Worm (Caenorhabditis elegans) whole organism, young adult: ENCODE data around the gene best-19.

ENCODE experiments used
- B0261.1 ChIP-seq: sonication (generic microtip); optimal IDR thresholded peaks from 2 replicates; lab custom pipeline; 2016; ENCODE audit warnings: mild to moderate bottlenecking, missing genetic modification characterization, moderate library complexity, missing compliant biosample characterization
- C06A6.2 ChIP-seq: fragments of 200-800 bp; sonication (Bioruptor generic); conservative IDR thresholded peaks from 2 replicates; pipeline ENCODE4 v1.3.6; 2022; ENCODE audit warnings: missing genetic modification characterization, missing compliant biosample characterization
- D2030.7 ChIP-seq: fragments of 200-800 bp; sonication (Bioruptor generic); IDR thresholded peaks from 2 replicates; pipeline ENCODE4 v1.3.6; 2022; ENCODE audit warnings: missing genetic modification reagents, missing genetic modification characterization, missing compliant biosample characterization
- F22D6.2 ChIP-seq: sonication (generic microtip); optimal IDR thresholded peaks from 2 replicates; lab custom pipeline; 2016; ENCODE audit warnings: mild to moderate bottlenecking, missing genetic modification characterization, missing compliant biosample characterization
- F33H1.4 ChIP-seq: fragments of 200-800 bp; sonication (Bioruptor generic); IDR thresholded peaks from 2 replicates; pipeline ENCODE4 v1.3.6; 2022; ENCODE audit warnings: missing genetic modification reagents, missing genetic modification characterization, missing compliant biosample characterization
- F49E8.2 ChIP-seq: sonication (generic microtip); optimal IDR thresholded peaks from 3 replicates; lab custom pipeline; 2017; ENCODE audit warnings: missing genetic modification characterization, mild to moderate bottlenecking, missing compliant biosample characterization, antibody characterized with exemption, moderate library complexity; ENCODE audit not compliant: insufficient read depth
- Y53G8AR.9 ChIP-seq: fragments of 200-800 bp; sonication (Bioruptor generic); conservative IDR thresholded peaks from 2 replicates; pipeline ENCODE4 v1.3.6; 2022; ENCODE audit warnings: missing genetic modification reagents, missing genetic modification characterization, missing compliant biosample characterization
- ZK185.1 ChIP-seq: sonication (generic microtip); optimal IDR thresholded peaks from 2 replicates; lab custom pipeline; 2016; ENCODE audit warnings: mild to moderate bottlenecking, missing genetic modification characterization, missing compliant biosample characterization; ENCODE audit not compliant: poor library complexity, severe bottlenecking
- atf-7 ChIP-seq: sonication (generic microtip); optimal IDR thresholded peaks from 2 replicates; lab custom pipeline; 2017; ENCODE audit warnings: mild to moderate bottlenecking, missing genetic modification characterization, missing compliant biosample characterization
- athp-1 ChIP-seq: sonication (generic microtip); optimal IDR thresholded peaks from 2 replicates; lab custom pipeline; 2017; ENCODE audit warnings: mild to moderate bottlenecking, missing genetic modification characterization, missing compliant biosample characterization
- attf-5 ChIP-seq: fragments of 200-800 bp; sonication (Bioruptor generic); optimal IDR thresholded peaks from 2 replicates; lab custom pipeline; 2018; ENCODE audit warnings: mild to moderate bottlenecking, missing genetic modification characterization, missing compliant biosample characterization
- cebp-1 ChIP-seq, 2 experiments: fragments of 200-800 bp in 1 of 2; sonication (Bioruptor generic) in 1 of 2; sonication (generic microtip) in 1 of 2; IDR thresholded peaks in 1 of 2; optimal IDR thresholded peaks in 1 of 2; 2 replicates each; pipeline versions ENCODE4 v1.3.6 to Lab custom; 2017 to 2022; ENCODE audit warnings: missing compliant biosample characterization in 2 of 2, missing genetic modification characterization in 2 of 2, mild to moderate bottlenecking in 1 of 2, missing genetic modification reagents in 1 of 2, moderate library complexity in 1 of 2
- cebp-2 ChIP-seq: fragments of 200-800 bp; sonication (Bioruptor generic); IDR thresholded peaks from 2 replicates; pipeline ENCODE4 v1.3.6; 2022; ENCODE audit warnings: missing genetic modification characterization, missing compliant biosample characterization
- ceh-40 ChIP-seq: fragments of 200-800 bp; sonication (Bioruptor generic); IDR thresholded peaks from 2 replicates; pipeline ENCODE4 v1.3.6; 2022; ENCODE audit warnings: missing genetic modification characterization, missing compliant biosample characterization
- ceh-91 ChIP-seq: fragments of 200-800 bp; sonication (Bioruptor generic); IDR thresholded peaks from 2 replicates; pipeline ENCODE4 v1.3.6; 2022; ENCODE audit warnings: missing genetic modification reagents, missing genetic modification characterization, missing compliant biosample characterization
- chd-7 ChIP-seq: sonication (generic microtip); optimal IDR thresholded peaks from 2 replicates; lab custom pipeline; 2016; ENCODE audit warnings: mild to moderate bottlenecking, missing genetic modification characterization, moderate library complexity, missing compliant biosample characterization
- dpl-1 ChIP-seq: fragments of 150-350 bp; optimal IDR thresholded peaks from 2 replicates; lab custom pipeline; 2014; ENCODE audit warnings: missing biosample characterization, missing genetic modification reagents, missing genetic modification characterization
- egl-44 ChIP-seq: fragments of 200-800 bp; sonication (Bioruptor generic); IDR thresholded peaks from 2 replicates; pipeline ENCODE4 v1.3.6; 2022; ENCODE audit warnings: missing genetic modification reagents, missing genetic modification characterization, missing compliant biosample characterization
- ets-4 ChIP-seq: fragments of 200-800 bp; sonication (Bioruptor generic); optimal IDR thresholded peaks from 2 replicates; lab custom pipeline; 2018; ENCODE audit warnings: mild to moderate bottlenecking, missing genetic modification characterization, missing compliant biosample characterization
- fkh-3 ChIP-seq: sonication (generic microtip); optimal IDR thresholded peaks from 2 replicates; lab custom pipeline; 2016; ENCODE audit warnings: mild to moderate bottlenecking, missing genetic modification characterization, missing compliant biosample characterization
- hrde-1 ChIP-seq: sonication (generic microtip); optimal IDR thresholded peaks from 2 replicates; lab custom pipeline; 2016; ENCODE audit warnings: missing genetic modification characterization, mild to moderate bottlenecking, missing compliant biosample characterization, moderate library complexity, missing genotype, missing genetic modification reagents, borderline replicate concordance
- let-607 ChIP-seq, 2 experiments: fragments of 200-800 bp in 1 of 2; sonication (Bioruptor generic) in 1 of 2; sonication (generic microtip) in 1 of 2; optimal IDR thresholded peaks; 2 replicates each; lab custom pipeline; 2016 to 2018; ENCODE audit warnings: mild to moderate bottlenecking in 2 of 2, missing compliant biosample characterization in 2 of 2, missing genetic modification characterization in 2 of 2, moderate library complexity in 2 of 2, missing genotype in 1 of 2
- lin-26 ChIP-seq: fragments of 200-800 bp; sonication (Bioruptor generic); IDR thresholded peaks from 2 replicates; pipeline ENCODE4 v1.3.6; 2022; ENCODE audit warnings: missing genetic modification reagents, missing genetic modification characterization, missing compliant biosample characterization
- lin-40 ChIP-seq: sonication (generic microtip); optimal IDR thresholded peaks from 2 replicates; lab custom pipeline; 2016; ENCODE audit warnings: missing genetic modification characterization, mild to moderate bottlenecking, missing compliant biosample characterization, missing genotype, missing genetic modification reagents
- lin-54 ChIP-seq: fragments of 200-800 bp; sonication (Bioruptor generic); optimal IDR thresholded peaks from 2 replicates; lab custom pipeline; 2018; ENCODE audit warnings: mild to moderate bottlenecking, missing genetic modification characterization, missing compliant biosample characterization
- lsy-27 ChIP-seq: sonication (generic microtip); optimal IDR thresholded peaks from 2 replicates; lab custom pipeline; 2017; ENCODE audit warnings: missing genetic modification characterization, mild to moderate bottlenecking, missing compliant biosample characterization, antibody characterized with exemption, missing genotype, borderline replicate concordance; ENCODE audit not compliant: insufficient read depth
- nfya-2 ChIP-seq: fragments of 200-800 bp; sonication (Bioruptor generic); IDR thresholded peaks from 2 replicates; pipeline ENCODE4 v1.3.6; 2022; ENCODE audit warnings: missing genetic modification reagents, missing genetic modification characterization, missing compliant biosample characterization
- nfyb-1 ChIP-seq: fragments of 200-800 bp; sonication (Bioruptor generic); IDR thresholded peaks from 2 replicates; pipeline ENCODE4 v1.3.6; 2022; ENCODE audit warnings: missing genetic modification reagents, missing genetic modification characterization, missing compliant biosample characterization
- nhr-120 ChIP-seq: fragments of 200-800 bp; sonication (Bioruptor generic); IDR thresholded peaks from 2 replicates; pipeline ENCODE4 v1.3.6; 2022; ENCODE audit warnings: missing genetic modification characterization, missing compliant biosample characterization
- nhr-90 ChIP-seq: sonication (generic microtip); optimal IDR thresholded peaks from 2 replicates; lab custom pipeline; 2016; ENCODE audit warnings: missing genotype, mild to moderate bottlenecking, missing genetic modification characterization, missing compliant biosample characterization
- rec-8 ChIP-seq, 2 experiments: sonication (generic microtip); optimal IDR thresholded peaks; 2 replicates each; lab custom pipeline; 2016; ENCODE audit warnings: mild to moderate bottlenecking in 2 of 2, missing genetic modification characterization in 2 of 2, missing genetic modification reagents in 2 of 2, missing genotype in 2 of 2, missing biosample characterization in 1 of 2, missing compliant biosample characterization in 1 of 2, moderate library complexity in 1 of 2
- tbp1 ChIP-seq: fragments of 200-800 bp; sonication (Bioruptor generic); optimal IDR thresholded peaks from 2 replicates; lab custom pipeline; 2018; ENCODE audit warnings: mild to moderate bottlenecking, missing genetic modification characterization, missing compliant biosample characterization
- tbx-9 ChIP-seq: sonication (generic microtip); optimal IDR thresholded peaks from 2 replicates; lab custom pipeline; 2016; ENCODE audit warnings: borderline replicate concordance, missing genetic modification characterization, inconsistent platforms, missing compliant biosample characterization
- zim-3 ChIP-seq: sonication (generic microtip); optimal IDR thresholded peaks from 2 replicates; lab custom pipeline; 2017; ENCODE audit warnings: mild to moderate bottlenecking, missing genetic modification characterization, moderate library complexity, missing compliant biosample characterization
- ztf-18 ChIP-seq: sonication (generic microtip); optimal IDR thresholded peaks from 2 replicates; lab custom pipeline; 2016; ENCODE audit warnings: missing genotype, mild to moderate bottlenecking, missing genetic modification characterization, missing compliant biosample characterization
- ztf-25 ChIP-seq: fragments of 200-800 bp; sonication (Bioruptor generic); IDR thresholded peaks from 2 replicates; pipeline ENCODE4 v1.3.6; 2022; ENCODE audit warnings: missing genetic modification reagents, missing genetic modification characterization, missing compliant biosample characterization
- ztf-28 ChIP-seq: fragments of 200-800 bp; sonication (Bioruptor generic); IDR thresholded peaks from 2 replicates; pipeline ENCODE4 v1.3.6; 2022; ENCODE audit warnings: missing genetic modification reagents, missing genetic modification characterization, missing compliant biosample characterization
- ztf-6 ChIP-seq: fragments of 200-800 bp; sonication (Bioruptor generic); IDR thresholded peaks from 2 replicates; pipeline ENCODE4 v1.3.6; 2022; ENCODE audit warnings: missing genetic modification reagents, missing genetic modification characterization, missing compliant biosample characterization

Gene best-19

DNA sequence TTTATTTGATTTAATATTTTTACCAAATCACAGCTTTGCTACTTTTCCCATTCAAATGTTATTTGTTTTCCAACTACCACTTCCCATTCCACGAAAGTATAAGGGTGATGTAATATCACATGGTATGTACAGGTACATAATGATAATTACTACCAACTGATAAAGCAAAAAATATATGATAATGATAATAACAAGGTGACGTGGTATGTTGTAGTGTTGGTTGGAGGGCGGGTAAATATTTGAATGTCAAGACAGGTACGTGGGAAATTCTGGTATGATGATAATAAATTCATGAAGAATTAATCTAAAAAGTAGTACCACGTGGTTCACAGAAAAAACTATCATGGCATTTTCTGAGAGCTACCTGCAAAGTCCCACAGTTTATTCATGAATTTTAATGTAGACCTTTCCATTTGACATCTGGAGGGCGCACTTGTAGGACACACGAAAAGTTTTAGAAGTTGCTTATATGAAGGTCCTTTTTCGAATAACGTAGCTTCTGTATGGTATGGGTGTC, 8.5 kb downstream of the best-19 start (continued):
- TF ChIP-seq let-607 (tag; optimal IDR thresholded peaks at IDR 0.05; lab: Kevin White, UChicago), result peak; percentile 41 to 66
- TF ChIP-seq atf-7 (tag; lab: Kevin White, UChicago), result peak; percentile 79
- no peak for TF ChIP-seq lin-26 (GFP tag; lab: Robert Waterston, UW)
- TF ChIP-seq dpl-1 (GFP tag; lab: Kevin White, UChicago), result no peak
- no peak for TF ChIP-seq cebp-2 (GFP tag; lab: Robert Waterston, UW)
- TF ChIP-seq zim-3, result no peak
- 0 out of 2 replicates have a peak, but pooled peaks have one; percentile 17 for TF ChIP-seq cebp-1 (GFP tag; IDR thresholded peaks at IDR 0.05; lab: Robert Waterston, UW)
- TF ChIP-seq cebp-1 (tag; optimal IDR thresholded peaks at IDR 0.05; lab: Kevin White, UChicago), result peak; percentile 47
- TF ChIP-seq ztf-25 (GFP tag; lab: Robert Waterston, UW), result no peak
- TF ChIP-seq F33H1.4 (GFP tag; lab: Robert Waterston, UW), result no peak
- peak; percentile 34 for TF ChIP-seq tbp1 (GFP tag; lab: Kevin White, UChicago)
- TF ChIP-seq chd-7 (tag; lab: Kevin White, UChicago), result peak; percentile 30
- no peak for TF ChIP-seq hrde-1 (tag; lab: Kevin White, UChicago)
- no peak for TF ChIP-seq athp-1
- TF ChIP-seq ceh-40 (GFP tag; lab: Robert Waterston, UW), result no peak
- TF ChIP-seq nfyb-1 (GFP tag; lab: Robert Waterston, UW), result no peak
- TF ChIP-seq tbx-9 (tag; lab: Kevin White, UChicago), result no peak
- TF ChIP-seq ZK185.1, result peak; percentile 19
- TF ChIP-seq ztf-28 (GFP tag; lab: Robert Waterston, UW), result no peak
- TF ChIP-seq egl-44 (GFP tag; lab: Robert Waterston, UW), result no peak
- TF ChIP-seq fkh-3, result no peak
- TF ChIP-seq nhr-90 (tag; lab: Kevin White, UChicago), result peak; percentile 42
- peak; percentile 20 for TF ChIP-seq lin-54 (GFP tag; lab: Kevin White, UChicago)
- TF ChIP-seq F49E8.2 (tag; lab: Kevin White, UChicago), result no peak
- no peak for TF ChIP-seq ets-4
- no peak for TF ChIP-seq B0261.1 (tag; lab: Kevin White, UChicago)
- no peak for TF ChIP-seq attf-5
- no peak for TF ChIP-seq ceh-91 (GFP tag; lab: Robert Waterston, UW)
- TF ChIP-seq nhr-120 (GFP tag; lab: Robert Waterston, UW), result no peak
- no peak for TF ChIP-seq ztf-18 (tag; lab: Kevin White, UChicago)
- peak; percentile 45 for TF ChIP-seq lin-40
- TF ChIP-seq rec-8 (tag; optimal IDR thresholded peaks at IDR 0.05; lab: Kevin White, UChicago), result no peak
- TF ChIP-seq D2030.7 (GFP tag; lab: Robert Waterston, UW), result no peak
- TF ChIP-seq lsy-27 (tag; lab: Kevin White, UChicago), result no peak
- no peak for TF ChIP-seq F22D6.2
- no peak; the same call in 1 of the 2 replicates for TF ChIP-seq C06A6.2
- TF ChIP-seq, all 124 proteins: peak for 21

DNA sequence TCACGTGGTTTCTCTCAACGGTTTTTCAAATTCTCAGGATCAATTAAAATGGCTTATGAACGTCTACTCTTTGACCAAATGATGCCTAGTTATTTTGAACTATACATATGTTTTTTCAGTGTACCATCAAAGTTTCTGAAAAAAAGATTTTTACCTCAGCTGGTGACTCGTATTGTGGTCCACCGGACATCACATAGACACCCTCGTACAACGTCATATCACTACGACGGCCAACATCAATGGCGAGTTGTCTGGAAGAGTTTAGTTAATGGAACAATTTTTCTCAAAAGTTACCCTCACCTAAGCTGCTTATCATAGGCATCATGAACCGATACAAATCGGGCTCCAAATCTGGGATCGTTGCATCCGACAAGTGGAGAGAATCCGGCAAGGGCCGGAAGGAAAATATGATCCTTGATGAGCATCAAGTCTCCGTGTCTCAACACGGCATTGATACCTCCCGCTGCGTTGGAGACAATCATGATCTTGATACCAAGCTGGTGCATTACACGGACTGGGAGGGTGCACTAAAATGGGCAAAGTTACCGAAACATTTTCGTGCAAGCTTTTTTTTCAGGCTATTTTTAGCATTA, 9.8 kb downstream of the best-19 start:
- TF ChIP-seq Y53G8AR.9 (GFP tag; lab: Robert Waterston, UW) (0 out of 2 replicates have a peak, but pooled peaks have one; percentile 65), ztf-6 (no peak), nfya-2 (GFP tag; lab: Robert Waterston, UW) (no peak)
